Fruit fly (Drosophila melanogaster): Measurements from ENCODE around the gene CG4793.

CG4793 gene

DNA sequence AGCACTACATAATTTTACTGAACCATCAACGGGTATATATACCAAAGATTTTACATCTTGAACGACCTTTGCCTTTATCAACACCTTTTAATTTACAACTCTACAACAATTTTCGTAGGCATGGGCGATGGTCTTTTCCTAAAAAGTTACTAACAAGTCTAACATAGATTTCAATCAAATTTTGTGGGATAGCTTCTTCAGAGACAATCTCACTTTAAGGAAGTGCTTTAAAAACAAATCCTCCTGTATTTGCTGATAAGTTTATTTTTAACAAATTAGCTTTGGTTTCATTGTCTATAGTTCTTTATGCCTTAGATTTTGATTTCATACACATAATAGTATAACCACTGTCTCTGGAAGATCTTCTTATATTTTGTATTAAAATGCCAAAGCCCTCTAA is 34.4 kb downstream of the CG4793 start, which contains the start of gene CG18063:
Gene CG18063, plus strand, starts transcription at position 301 of the 400 bp plus-strand sequence.
- TF ChIP-seq dsf (GFP tag; optimal IDR thresholded peaks at IDR 0.05; ENCODE audit: borderline replicate concordance) (no peak), dmrt93B (GFP tag; optimal IDR thresholded peaks at IDR 0.05) (no peak), HLH106 (tag; optimal IDR thresholded peaks at IDR 0.05) (no peak), Dfd (GFP tag; optimal IDR thresholded peaks at IDR 0.05) (no peak)

DNA sequence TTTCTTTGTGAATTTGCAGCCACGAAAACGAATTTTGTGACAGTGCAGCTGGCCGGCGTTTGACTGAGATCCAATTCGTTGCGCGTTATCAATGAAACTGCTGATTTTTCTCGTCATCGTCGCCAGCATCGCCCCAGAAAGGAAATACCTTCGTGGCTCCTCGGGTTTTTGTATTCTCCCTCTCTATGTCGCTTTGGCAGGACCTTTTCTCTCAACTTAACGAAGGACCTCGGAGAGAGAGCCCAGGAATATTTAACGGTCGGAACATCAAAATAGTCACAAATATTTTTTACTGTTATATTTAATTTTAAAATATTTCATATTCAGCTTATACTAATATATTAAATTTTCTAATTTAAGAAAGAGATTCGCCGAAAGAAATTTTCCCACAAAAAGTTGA is 39.1 kb downstream of the CG4793 start, which contains the start of gene beat-Ib:
Gene beat-Ib, minus strand, starts transcription at position 101 of the 400 bp plus-strand sequence.
- TF ChIP-seq woc (GFP tag; optimal IDR thresholded peaks at IDR 0.05): no peak
- TF ChIP-seq GATAd (GFP tag; optimal IDR thresholded peaks at IDR 0.05): no peak
- TF ChIP-seq Abd-B (GFP tag; optimal IDR thresholded peaks at IDR 0.05): no peak
- no peak for TF ChIP-seq CG32264 (GFP tag; optimal IDR thresholded peaks at IDR 0.05)
- no peak for TF ChIP-seq psq (GFP tag; optimal IDR thresholded peaks at IDR 0.05)
- TF ChIP-seq sv (GFP tag; optimal IDR thresholded peaks at IDR 0.05): no peak
- no peak for TF ChIP-seq N (GFP tag; optimal IDR thresholded peaks at IDR 0.05)
- no peak for TF ChIP-seq Rel (GFP tag; optimal IDR thresholded peaks at IDR 0.05)
- no peak for TF ChIP-seq Rel (tag; optimal IDR thresholded peaks at IDR 0.05)
- TF ChIP-seq Jra (GFP tag; optimal IDR thresholded peaks at IDR 0.05): no peak
- no peak for TF ChIP-seq brk (GFP tag; optimal IDR thresholded peaks at IDR 0.05)
- no peak for TF ChIP-seq tai (GFP tag; optimal IDR thresholded peaks at IDR 0.05)
- no peak for TF ChIP-seq ey (GFP tag; optimal IDR thresholded peaks at IDR 0.05)
- TF ChIP-seq Vsx2 (GFP tag; optimal IDR thresholded peaks at IDR 0.05; ENCODE audit: partially characterized antibody): no peak
- no peak for TF ChIP-seq Mio (GFP tag; optimal IDR thresholded peaks at IDR 0.05)
- TF ChIP-seq dsf (GFP tag; optimal IDR thresholded peaks at IDR 0.05; ENCODE audit: borderline replicate concordance): no peak
- TF ChIP-seq br (GFP tag; optimal IDR thresholded peaks at IDR 0.05): no peak
- no peak for TF ChIP-seq usp (GFP tag; optimal IDR thresholded peaks at IDR 0.05)
- no peak for TF ChIP-seq HLH106 (tag; optimal IDR thresholded peaks at IDR 0.05)

Measured in whole organism, wandering third instar larva.